Worm (Caenorhabditis elegans) whole organism, L4 larva: Measurements from ENCODE around the gene ajm-1.

ENCODE experiments used
- arid-1 ChIP-seq: fragments of 200-800 bp; sonication (Bioruptor generic); conservative IDR thresholded peaks from 2 replicates; pipeline ENCODE4 v1.3.6; 2022; ENCODE audit warnings: missing genetic modification reagents, missing genetic modification characterization, missing compliant biosample characterization
- ceh-82 ChIP-seq: sonication (generic microtip); optimal IDR thresholded peaks from 2 replicates; lab custom pipeline; 2017; ENCODE audit warnings: missing biosample characterization, missing genetic modification characterization
- daf-8 ChIP-seq: fragments of 200-800 bp; sonication (Bioruptor generic); IDR thresholded peaks from 2 replicates; pipeline ENCODE4 v1.3.6; 2022; ENCODE audit warnings: missing genetic modification characterization, missing compliant biosample characterization
- fkh-10 ChIP-seq: fragments of 150-350 bp; optimal IDR thresholded peaks from 2 replicates; lab custom pipeline; 2014; ENCODE audit warnings: missing biosample characterization, missing genetic modification reagents, missing genetic modification characterization
- gei-8 ChIP-seq: fragments of 200-800 bp; sonication (Bioruptor generic); optimal IDR thresholded peaks from 2 replicates; lab custom pipeline; 2018; ENCODE audit warnings: mild to moderate bottlenecking, missing genetic modification characterization, missing compliant biosample characterization
- lir-3 ChIP-seq: sonication (generic microtip); optimal IDR thresholded peaks from 2 replicates; lab custom pipeline; 2016; ENCODE audit warnings: mild to moderate bottlenecking, missing genetic modification characterization, missing compliant biosample characterization
- mep-1 ChIP-seq: fragments of 150-350 bp; sonication (generic microtip); optimal IDR thresholded peaks from 3 replicates; lab custom pipeline; 2014; ENCODE audit warnings: missing biosample characterization, missing genetic modification characterization
- nhr-11 ChIP-seq: fragments of 150-350 bp; optimal IDR thresholded peaks from 2 replicates; lab custom pipeline; 2014; ENCODE audit warnings: missing biosample characterization, missing genetic modification characterization
- nhr-111 ChIP-seq: fragments of 200-800 bp; sonication (Bioruptor generic); optimal IDR thresholded peaks from 2 replicates; lab custom pipeline; 2018; ENCODE audit warnings: mild to moderate bottlenecking, missing genetic modification characterization, missing compliant biosample characterization
- nhr-28 ChIP-seq: fragments of 150-350 bp; optimal IDR thresholded peaks from 2 replicates; lab custom pipeline; 2014; ENCODE audit warnings: missing biosample characterization, missing genetic modification characterization
- unc-62 ChIP-seq, 3 experiments: fragments of 150-350 bp in 1 of 3; sonication (generic microtip); optimal IDR thresholded peaks in 2 of 3; peaks in 1 of 3; 1 replicate in 1 of 3; 2 replicates in 2 of 3; lab custom pipeline; 2014 to 2017; ENCODE audit warnings: missing biosample characterization in 3 of 3, missing genetic modification characterization in 3 of 3, missing genetic modification reagents in 3 of 3, missing genotype in 1 of 3
- zfp-3 ChIP-seq: fragments of 200-800 bp; sonication (Bioruptor generic); conservative IDR thresholded peaks from 2 replicates; pipeline ENCODE4 v1.3.6; 2022; ENCODE audit warnings: missing genetic modification reagents, missing genetic modification characterization, missing compliant biosample characterization

DNA sequence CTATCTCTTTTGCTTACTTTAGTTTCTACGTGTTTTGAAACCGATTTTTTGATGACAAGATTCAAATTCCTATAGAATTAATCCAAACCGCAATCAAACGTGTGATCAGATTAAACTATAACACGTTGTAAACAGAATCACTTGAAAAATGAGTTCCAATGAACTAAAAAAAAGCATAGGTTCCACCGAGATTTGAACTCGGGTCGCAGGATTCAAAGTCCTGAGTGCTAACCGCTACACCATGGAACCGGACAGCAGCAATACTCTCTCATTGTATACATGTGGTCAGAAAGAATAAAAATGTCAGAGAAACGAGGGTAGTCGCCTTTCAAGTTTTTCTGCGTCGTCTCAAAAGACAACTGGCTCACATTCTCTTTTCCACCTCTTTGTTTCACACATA is 8.6 kb downstream of the ajm-1 start:
- TF ChIP-seq unc-62 (GFP tag; optimal IDR thresholded peaks at IDR 0.05 in 1 of 2; lab: Kevin White, UChicago), result peak in 1 of 2 experiments; percentile 98
- no peak for TF ChIP-seq unc-62 (tag; optimal IDR thresholded peaks at IDR 0.05; lab: Kevin White, UChicago)
- TF ChIP-seq nhr-28 (tag; lab: Kevin White, UChicago), result peak; percentile 17
- peak; percentile 82 for TF ChIP-seq arid-1
- no peak for TF ChIP-seq ceh-82 (tag; lab: Kevin White, UChicago)
- TF ChIP-seq nhr-11 (tag; lab: Kevin White, UChicago), result no peak
- TF ChIP-seq mep-1 (tag; lab: Kevin White, UChicago), result peak; percentile 66
- peak; percentile 70 for TF ChIP-seq gei-8
- no peak for TF ChIP-seq fkh-10 (GFP tag; lab: Kevin White, UChicago)
- no peak for TF ChIP-seq daf-8 (GFP tag; lab: Robert Waterston, UW)
- peak; percentile 63 for TF ChIP-seq lir-3 (tag; lab: Kevin White, UChicago)
- TF ChIP-seq zfp-3 (GFP tag; lab: Robert Waterston, UW), result peak; percentile 79
- no peak for TF ChIP-seq nhr-111 (GFP tag; lab: Kevin White, UChicago)
